Worm (Caenorhabditis elegans) whole organism, mixed stage, embryonic: ENCODE data around the gene btb-14.

ENCODE experiments used
- blmp-1 ChIP-seq: fragments of 150-350 bp; optimal IDR thresholded peaks from 2 replicates; lab custom pipeline; 2014; ENCODE audit warnings: missing biosample characterization, missing genetic modification characterization
- elt-1 ChIP-seq: sonication (generic microtip); optimal IDR thresholded peaks from 2 replicates; lab custom pipeline; 2017; ENCODE audit warnings: missing genetic modification characterization, mild to moderate bottlenecking, missing compliant biosample characterization, antibody characterized with exemption, moderate library complexity, borderline replicate concordance; ENCODE audit not compliant: insufficient read depth
- elt-3 ChIP-seq: fragments of 150-350 bp; optimal IDR thresholded peaks from 2 replicates; lab custom pipeline; 2014; ENCODE audit warnings: missing biosample characterization, missing genetic modification characterization
- lsy-2 ChIP-seq: fragments of 150-350 bp; optimal IDR thresholded peaks from 2 replicates; lab custom pipeline; 2014; ENCODE audit warnings: missing biosample characterization, missing genetic modification characterization
- mab-5 ChIP-seq: fragments of 150-350 bp; optimal IDR thresholded peaks from 2 replicates; lab custom pipeline; 2014; ENCODE audit warnings: missing biosample characterization, missing genetic modification characterization
- snpc-4 ChIP-seq: fragments of 150-350 bp; optimal IDR thresholded peaks from 2 replicates; lab custom pipeline; 2014; ENCODE audit warnings: missing biosample characterization, missing genetic modification characterization
- sptf-1 ChIP-seq: sonication (generic microtip); optimal IDR thresholded peaks from 2 replicates; lab custom pipeline; 2017; ENCODE audit warnings: mild to moderate bottlenecking, missing genetic modification characterization, moderate library complexity, missing compliant biosample characterization
- tbx-8 ChIP-seq: fragments of 200-800 bp; sonication (Bioruptor generic); optimal IDR thresholded peaks from 2 replicates; lab custom pipeline; 2018; ENCODE audit warnings: mild to moderate bottlenecking, missing genetic modification characterization, moderate library complexity, missing compliant biosample characterization
- unc-39 ChIP-seq: fragments of 150-350 bp; optimal IDR thresholded peaks from 2 replicates; lab custom pipeline; 2014; ENCODE audit warnings: missing biosample characterization, missing genetic modification characterization
- unc-62 ChIP-seq: fragments of 150-350 bp; optimal IDR thresholded peaks from 2 replicates; lab custom pipeline; 2014; ENCODE audit warnings: missing biosample characterization, missing genetic modification reagents, missing genetic modification characterization

ce11 chrII:12417514-12417913 lies 34.3 kb downstream of the btb-14 start, which contains the start of gene sre-27:
- TF ChIP-seq snpc-4 (no peak), elt-1 (tag; lab: Kevin White, UChicago) (no peak), unc-62 (GFP tag; lab: Kevin White, UChicago) (no peak), blmp-1 (no peak), unc-39 (tag; lab: Kevin White, UChicago) (no peak), mab-5 (tag; lab: Kevin White, UChicago) (no peak), lsy-2 (tag; lab: Kevin White, UChicago) (no peak), elt-3 (tag; lab: Kevin White, UChicago) (no peak), tbx-8 (GFP tag; lab: Kevin White, UChicago) (no peak), sptf-1 (no peak)
